Fruit fly (Drosophila melanogaster) whole organism, embryonic: ENCODE results near the gene CG14676.

Experiments used
- Aef1 ChIP-seq: fragments of 200-800 bp; sonication (Bioruptor generic); IDR thresholded peaks from 3 replicates; pipeline ENCODE4 v1.3.6; 2022; ENCODE audit warnings: missing biosample characterization, missing genetic modification characterization
- Atf6 ChIP-seq: fragments of 200-800 bp; sonication (Bioruptor generic); IDR thresholded peaks from 2 replicates; pipeline ENCODE4 v1.3.6; 2022; ENCODE audit warnings: missing biosample characterization, missing genetic modification characterization
- CG10959 ChIP-seq: fragments of 200-800 bp; sonication (Bioruptor generic); IDR thresholded peaks from 2 replicates; pipeline ENCODE4 v1.3.6; 2022; ENCODE audit warnings: missing biosample characterization, missing genetic modification characterization
- CG11093 ChIP-seq: fragments of 200-800 bp; sonication (Bioruptor generic); IDR thresholded peaks from 3 replicates; pipeline ENCODE4 v1.3.6; 2022; ENCODE audit warnings: missing biosample characterization, missing genetic modification characterization
- CG11695 ChIP-seq: fragments of 200-800 bp; sonication (Bioruptor generic); IDR thresholded peaks from 3 replicates; pipeline ENCODE4 v1.3.6; 2022; ENCODE audit warnings: missing biosample characterization, missing genetic modification characterization
- CG15479 ChIP-seq: fragments of 200-800 bp; sonication (Bioruptor generic); optimal IDR thresholded peaks from 3 replicates; lab custom pipeline; 2019; ENCODE audit warnings: missing biosample characterization, mild to moderate bottlenecking, missing genetic modification characterization, moderate library complexity
- CG16779 ChIP-seq: fragments of 200-800 bp; sonication (Bioruptor generic); IDR thresholded peaks from 2 replicates; pipeline ENCODE4 v1.3.6; 2022; ENCODE audit warnings: missing biosample characterization, missing genetic modification characterization
- CG1832 ChIP-seq: fragments of 200-800 bp; sonication (Bioruptor generic); optimal IDR thresholded peaks from 2 replicates; lab custom pipeline; 2017; ENCODE audit warnings: missing biosample characterization, mild to moderate bottlenecking, missing genetic modification characterization, inconsistent platforms
- CG4404 ChIP-seq: fragments of 200-800 bp; sonication (Bioruptor generic); IDR thresholded peaks from 2 replicates; pipeline ENCODE4 v1.3.6; 2022; ENCODE audit warnings: missing biosample characterization, missing genetic modification characterization
- CG4617 ChIP-seq: fragments of 200-800 bp; sonication (Bioruptor generic); optimal IDR thresholded peaks from 3 replicates; lab custom pipeline; 2016; ENCODE audit warnings: missing biosample characterization, missing genetic modification characterization, borderline replicate concordance
- CG6683 ChIP-seq: fragments of 200-800 bp; sonication (Bioruptor generic); optimal IDR thresholded peaks from 2 replicates; lab custom pipeline; 2017; ENCODE audit warnings: missing biosample characterization, mild to moderate bottlenecking, missing genetic modification characterization, missing genetic modification reagents
- CG6689 ChIP-seq: fragments of 200-800 bp; sonication (Bioruptor generic); IDR thresholded peaks from 2 replicates; pipeline ENCODE4 v1.3.6; 2022; ENCODE audit warnings: missing biosample characterization, missing genetic modification characterization
- CG6791 ChIP-seq: fragments of 200-800 bp; sonication (Bioruptor generic); IDR thresholded peaks from 3 replicates; pipeline ENCODE4 v1.3.6; 2022; ENCODE audit warnings: missing biosample characterization, missing genetic modification characterization; ENCODE audit not compliant: partially characterized antibody
- CG7928 ChIP-seq: fragments of 200-800 bp; sonication (Bioruptor generic); optimal IDR thresholded peaks from 2 replicates; lab custom pipeline; 2017; ENCODE audit warnings: missing biosample characterization, mild to moderate bottlenecking, missing genetic modification characterization
- CG8924 ChIP-seq: fragments of 200-800 bp; optimal IDR thresholded peaks from 3 replicates; lab custom pipeline; 2019; ENCODE audit warnings: missing biosample characterization, mild to moderate bottlenecking, missing genetic modification characterization, moderate library complexity
- CG9437 ChIP-seq: fragments of 200-800 bp; sonication (Bioruptor generic); optimal IDR thresholded peaks from 2 replicates; lab custom pipeline; 2018; ENCODE audit warnings: missing biosample characterization, mild to moderate bottlenecking, missing genetic modification characterization
- CG9609 ChIP-seq: fragments of 200-800 bp; sonication (Bioruptor generic); optimal IDR thresholded peaks from 3 replicates; lab custom pipeline; 2016; ENCODE audit warnings: missing biosample characterization, missing genetic modification characterization
- Chrac-16 ChIP-seq: fragments of 200-800 bp; sonication (Bioruptor generic); optimal IDR thresholded peaks from 3 replicates; lab custom pipeline; 2016; ENCODE audit warnings: missing biosample characterization, missing genetic modification characterization
- D19A ChIP-seq: fragments of 200-800 bp; optimal IDR thresholded peaks from 3 replicates; lab custom pipeline; 2019; ENCODE audit warnings: missing biosample characterization, mild to moderate bottlenecking, missing genetic modification characterization, moderate library complexity
- Dek ChIP-seq: fragments of 200-800 bp; sonication (Bioruptor generic); optimal IDR thresholded peaks from 3 replicates; lab custom pipeline; 2019; ENCODE audit warnings: missing biosample characterization, mild to moderate bottlenecking, missing genetic modification characterization, moderate library complexity
- Dfd ChIP-seq, 2 experiments: fragments of >200 bp; optimal IDR thresholded peaks; 2 replicates each; lab custom pipeline; 2017; ENCODE audit warnings: missing biosample characterization in 2 of 2, missing genetic modification characterization in 2 of 2
- Dll ChIP-seq: fragments of 200-800 bp; sonication (Bioruptor generic); IDR thresholded peaks from 4 replicates; pipeline ENCODE4 v1.3.6; 2022; ENCODE audit warnings: missing biosample characterization, missing genetic modification characterization; ENCODE audit not compliant: partially characterized antibody
- Fer3 ChIP-seq: fragments of 200-800 bp; sonication (Bioruptor generic); optimal IDR thresholded peaks from 2 replicates; lab custom pipeline; 2018; ENCODE audit warnings: missing biosample characterization, mild to moderate bottlenecking, missing genetic modification characterization, moderate library complexity
- Gsc ChIP-seq: fragments of 200-800 bp; sonication (Bioruptor generic); IDR thresholded peaks from 2 replicates; pipeline ENCODE4 v1.3.6; 2022; ENCODE audit warnings: missing biosample characterization, missing genetic modification characterization
- Mrtf ChIP-seq: fragments of 200-800 bp; sonication (Bioruptor generic); IDR thresholded peaks from 3 replicates; pipeline ENCODE4 v1.3.6; 2022; ENCODE audit warnings: missing biosample characterization, missing genetic modification characterization
- Nf-YC ChIP-seq: fragments of 200-800 bp; optimal IDR thresholded peaks from 3 replicates; lab custom pipeline; 2019; ENCODE audit warnings: missing biosample characterization, mild to moderate bottlenecking, missing genetic modification characterization, moderate library complexity
- Oaz ChIP-seq: fragments of 200-800 bp; sonication (Bioruptor generic); IDR thresholded peaks from 2 replicates; pipeline ENCODE4 v1.3.6; 2022; ENCODE audit warnings: missing biosample characterization, missing genetic modification characterization
- Rx ChIP-seq: fragments of 200-800 bp; sonication (Bioruptor generic); IDR thresholded peaks from 2 replicates; pipeline ENCODE4 v1.3.6; 2022; ENCODE audit warnings: missing biosample characterization, missing genetic modification characterization
- Taf1 ChIP-seq: fragments of 200-800 bp; sonication (Bioruptor generic); IDR thresholded peaks from 2 replicates; pipeline ENCODE4 v1.3.6; 2022; ENCODE audit warnings: missing biosample characterization, missing genetic modification characterization
- Trl ChIP-seq, 3 experiments: fragments of >200 bp in 2 of 3; fragments of 200-800 bp in 1 of 3; sonication (Bioruptor generic) in 1 of 3; optimal IDR thresholded peaks; 2 replicates in 1 of 3; 3 replicates in 2 of 3; lab custom pipeline; 2016 to 2017; ENCODE audit warnings: missing biosample characterization in 1 of 3, missing genetic modification characterization in 1 of 3
- ab ChIP-seq: fragments of 200-800 bp; sonication (Bioruptor generic); optimal IDR thresholded peaks from 2 replicates; lab custom pipeline; 2016; ENCODE audit warnings: missing biosample characterization, missing genetic modification characterization
- ash1 ChIP-seq: fragments of 200-800 bp; sonication (Bioruptor generic); optimal IDR thresholded peaks from 2 replicates; lab custom pipeline; 2018; ENCODE audit warnings: missing biosample characterization, mild to moderate bottlenecking, missing genetic modification characterization
- bsh ChIP-seq, 2 experiments: fragments of 200-800 bp; sonication (Bioruptor generic); optimal IDR thresholded peaks; 2 replicates each; lab custom pipeline; 2017 to 2018; ENCODE audit warnings: mild to moderate bottlenecking in 2 of 2, missing biosample characterization in 2 of 2, missing genetic modification characterization in 2 of 2, moderate library complexity in 1 of 2
- chm ChIP-seq: fragments of 200-800 bp; sonication (Bioruptor generic); IDR thresholded peaks from 2 replicates; pipeline ENCODE4 v1.3.6; 2022; ENCODE audit warnings: missing biosample characterization, missing genetic modification characterization
- emc ChIP-seq: fragments of 200-800 bp; sonication (Bioruptor generic); optimal IDR thresholded peaks from 2 replicates; lab custom pipeline; 2016; ENCODE audit warnings: missing biosample characterization, missing genetic modification characterization
- eve ChIP-seq, 2 experiments: fragments of >200 bp; optimal IDR thresholded peaks; 2 replicates each; lab custom pipeline; 2017; ENCODE audit warnings: missing biosample characterization in 2 of 2, missing genetic modification characterization in 2 of 2
- ewg ChIP-seq: fragments of 200-800 bp; sonication (Bioruptor generic); optimal IDR thresholded peaks from 3 replicates; lab custom pipeline; 2017; ENCODE audit warnings: mild to moderate bottlenecking, missing biosample characterization, missing genetic modification reagents, missing genetic modification characterization
- exex ChIP-seq: fragments of 200-800 bp; sonication (Bioruptor generic); optimal IDR thresholded peaks from 4 replicates; lab custom pipeline; 2018; ENCODE audit warnings: missing biosample characterization, mild to moderate bottlenecking, missing genetic modification characterization, moderate library complexity
- fru ChIP-seq: fragments of >200 bp; optimal IDR thresholded peaks from 2 replicates; lab custom pipeline; 2017
- gcm ChIP-seq: fragments of 200-800 bp; sonication (Bioruptor generic); optimal IDR thresholded peaks from 2 replicates; lab custom pipeline; 2019; ENCODE audit warnings: missing biosample characterization, mild to moderate bottlenecking, missing genetic modification characterization, moderate library complexity
- gt ChIP-seq: fragments of 200-800 bp; sonication (Bioruptor generic); IDR thresholded peaks from 2 replicates; pipeline ENCODE4 v1.3.6; 2022; ENCODE audit warnings: missing biosample characterization, missing genetic modification characterization
- her ChIP-seq: fragments of 200-800 bp; sonication (Bioruptor generic); optimal IDR thresholded peaks from 2 replicates; lab custom pipeline; 2016; ENCODE audit warnings: missing biosample characterization, missing genetic modification characterization
- lov ChIP-seq, 2 experiments: fragments of 200-800 bp in 1 of 2; fragments of >200 bp in 1 of 2; sonication (Bioruptor generic) in 1 of 2; IDR thresholded peaks in 1 of 2; optimal IDR thresholded peaks in 1 of 2; 2 replicates in 1 of 2; 3 replicates in 1 of 2; pipeline versions ENCODE4 v1.3.6 to Lab custom; 2017 to 2022; ENCODE audit warnings: missing biosample characterization in 1 of 2, missing genetic modification characterization in 1 of 2
- mam ChIP-seq: fragments of 200-800 bp; sonication (Bioruptor generic); optimal IDR thresholded peaks from 3 replicates; lab custom pipeline; 2016; ENCODE audit warnings: missing biosample characterization, missing genetic modification characterization
- nerfin-1 ChIP-seq: fragments of 200-800 bp; sonication (Bioruptor generic); optimal IDR thresholded peaks from 3 replicates; lab custom pipeline; 2019; ENCODE audit warnings: missing biosample characterization, mild to moderate bottlenecking, missing genetic modification characterization, moderate library complexity
- pzg ChIP-seq: fragments of 200-800 bp; sonication (Bioruptor generic); optimal IDR thresholded peaks from 3 replicates; lab custom pipeline; 2018; ENCODE audit warnings: missing biosample characterization, mild to moderate bottlenecking, missing genetic modification characterization, moderate library complexity
- run ChIP-seq: fragments of 200-800 bp; sonication (Bioruptor generic); optimal IDR thresholded peaks from 3 replicates; lab custom pipeline; 2018; ENCODE audit warnings: missing biosample characterization, mild to moderate bottlenecking, missing genetic modification characterization
- unpg ChIP-seq: fragments of 200-800 bp; sonication (Bioruptor generic); optimal IDR thresholded peaks from 3 replicates; lab custom pipeline; 2018; ENCODE audit warnings: missing biosample characterization, mild to moderate bottlenecking, missing genetic modification characterization, moderate library complexity
- zf30C ChIP-seq: fragments of 200-800 bp; sonication (Bioruptor generic); optimal IDR thresholded peaks from 3 replicates; lab custom pipeline; 2018; ENCODE audit warnings: missing biosample characterization, mild to moderate bottlenecking, missing genetic modification characterization

CG14676 gene

DNA sequence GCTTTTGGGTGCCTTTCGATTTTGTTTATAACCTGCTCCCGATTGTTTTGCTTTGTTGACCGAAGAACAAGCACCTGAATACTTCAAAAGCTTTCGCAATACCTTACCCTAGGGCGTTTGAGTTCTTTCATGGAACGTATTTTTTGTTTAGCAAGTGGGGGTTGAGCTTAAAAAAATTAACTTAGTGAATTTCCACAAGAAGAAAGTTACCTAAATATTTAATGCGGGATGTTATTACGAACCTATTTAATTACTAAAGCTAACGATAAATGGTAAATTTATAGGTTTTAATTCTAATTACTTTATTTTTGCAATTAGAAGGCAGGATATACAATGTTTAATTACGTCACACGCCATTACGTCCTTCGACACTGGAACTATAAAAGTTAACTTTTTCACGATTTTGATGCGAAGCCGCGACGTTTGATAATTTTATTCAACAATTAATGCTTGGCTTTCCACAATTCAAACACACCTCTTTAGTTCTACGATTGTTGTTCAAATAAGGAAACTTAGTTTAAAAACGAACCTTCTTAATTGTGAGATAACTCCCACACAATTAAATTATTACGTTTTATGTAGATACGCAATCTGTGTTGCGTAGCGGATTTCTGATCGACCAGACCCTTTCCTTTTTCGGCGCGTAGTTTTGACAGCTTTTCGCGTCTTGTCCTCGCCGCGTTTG is 14.3 kb downstream of the CG14676 start (continued):
- TF ChIP-seq exex (tag; lab: Kevin White, UChicago): peak; percentile 0
- no peak for TF ChIP-seq gt (GFP tag; lab: Robert Waterston, UW)
- TF ChIP-seq CG15479 (GFP tag; lab: Kevin White, UChicago): no peak
- TF ChIP-seq CG6689 (GFP tag; lab: Robert Waterston, UW): no peak
- TF ChIP-seq CG7928 (GFP tag; lab: Kevin White, UChicago): peak; percentile 23
- 0 out of 3 replicates have a peak, but pooled peaks have one; percentile 26 for TF ChIP-seq Mrtf (GFP tag; lab: Robert Waterston, UW)
- TF ChIP-seq Dek (tag; lab: Kevin White, UChicago): no peak
- TF ChIP-seq Trl (optimal IDR thresholded peaks at IDR 0.05; lab: Kevin White, UChicago): no peak
- TF ChIP-seq Trl (GFP tag; optimal IDR thresholded peaks at IDR 0.05; lab: Kevin White, UChicago): no peak
- TF ChIP-seq lov (optimal IDR thresholded peaks at IDR 0.05; lab: Kevin White, UChicago): no peak
- TF ChIP-seq lov (GFP tag; IDR thresholded peaks at IDR 0.05; lab: Robert Waterston, UW): no peak
- peak; percentile 37 for TF ChIP-seq D19A (tag; lab: Kevin White, UChicago)
- TF ChIP-seq Oaz (GFP tag; lab: Robert Waterston, UW): no peak
- no peak for TF ChIP-seq bsh (GFP tag; optimal IDR thresholded peaks at IDR 0.05; lab: Kevin White, UChicago)
- TF ChIP-seq CG9437 (GFP tag; lab: Kevin White, UChicago): peak; percentile 89
- no peak for TF ChIP-seq chm (GFP tag; lab: Robert Waterston, UW)
- TF ChIP-seq CG6683: no peak
- no peak for TF ChIP-seq Taf1
- TF ChIP-seq CG4404 (GFP tag; lab: Robert Waterston, UW): no peak
- no peak for TF ChIP-seq her (GFP tag; lab: Kevin White, UChicago)
- TF ChIP-seq mam (GFP tag; lab: Kevin White, UChicago): peak; percentile 35
- TF ChIP-seq Gsc (GFP tag; lab: Robert Waterston, UW): no peak
- TF ChIP-seq CG11695 (GFP tag; lab: Robert Waterston, UW): 0 out of 3 replicates have a peak, but pooled peaks have one; percentile 38
- peak; percentile 1 for TF ChIP-seq CG9609 (GFP tag; lab: Kevin White, UChicago)
- no peak for TF ChIP-seq run
- TF ChIP-seq Dfd (GFP tag; optimal IDR thresholded peaks at IDR 0.05; lab: Kevin White, UChicago): no peak
- no peak for TF ChIP-seq nerfin-1 (tag; lab: Kevin White, UChicago)
- no peak for TF ChIP-seq CG16779 (GFP tag; lab: Robert Waterston, UW)
- no peak for TF ChIP-seq ewg
- no peak for TF ChIP-seq gcm (GFP tag; lab: Kevin White, UChicago)
- peak; percentile 36 for TF ChIP-seq CG8924 (tag; lab: Kevin White, UChicago)
- no peak for TF ChIP-seq CG10959 (GFP tag; lab: Robert Waterston, UW)
- no peak for TF ChIP-seq CG1832 (GFP tag; lab: Kevin White, UChicago)
- no peak for TF ChIP-seq CG4617 (GFP tag; lab: Kevin White, UChicago)
- no peak for TF ChIP-seq Nf-YC (tag; lab: Kevin White, UChicago)
- TF ChIP-seq Chrac-16: no peak
- no peak for TF ChIP-seq Rx (GFP tag; lab: Robert Waterston, UW)
- no peak for TF ChIP-seq zf30C
- no peak for TF ChIP-seq ab (GFP tag; lab: Kevin White, UChicago)
- no peak for TF ChIP-seq eve (GFP tag; optimal IDR thresholded peaks at IDR 0.05; lab: Kevin White, UChicago)
- TF ChIP-seq Fer3: peak; percentile 9
- peak; percentile 23; the same call in 1 of the 2 replicates for TF ChIP-seq Atf6 (GFP tag; lab: Robert Waterston, UW)
- TF ChIP-seq CG11093 (GFP tag; lab: Robert Waterston, UW): no peak
- TF ChIP-seq Aef1 (GFP tag; lab: Robert Waterston, UW): peak; percentile 41; the same call in 2 of the 3 replicates
- TF ChIP-seq pzg: no peak
- TF ChIP-seq emc (GFP tag; lab: Kevin White, UChicago): no peak
- no peak for TF ChIP-seq unpg (GFP tag; lab: Kevin White, UChicago)
- TF ChIP-seq ash1: no peak
- TF ChIP-seq CG6791 (GFP tag; lab: Robert Waterston, UW): no peak
- no peak for TF ChIP-seq Dll (GFP tag; lab: Robert Waterston, UW)
- TF ChIP-seq fru (lab: Kevin White, UChicago): no peak
